Fruit fly (Drosophila melanogaster) whole organism, embryonic: Measurements from ENCODE around the gene Gli.

Source experiments
- Atf3 ChIP-seq: fragments of 200-800 bp; sonication (Bioruptor generic); optimal IDR thresholded peaks from 3 replicates; lab custom pipeline; 2016; ENCODE audit warnings: missing biosample characterization, missing genetic modification characterization
- CG11093 ChIP-seq: fragments of 200-800 bp; sonication (Bioruptor generic); IDR thresholded peaks from 3 replicates; pipeline ENCODE4 v1.3.6; 2022; ENCODE audit warnings: missing biosample characterization, missing genetic modification characterization
- CG14441 ChIP-seq: fragments of 200-800 bp; sonication (Bioruptor generic); IDR thresholded peaks from 2 replicates; pipeline ENCODE4 v1.3.6; 2022; ENCODE audit warnings: missing biosample characterization, missing genetic modification characterization
- CG1529 ChIP-seq: fragments of 200-800 bp; sonication (Bioruptor generic); optimal IDR thresholded peaks from 3 replicates; lab custom pipeline; 2018; ENCODE audit warnings: missing biosample characterization, missing genetic modification characterization
- CG15479 ChIP-seq: fragments of 200-800 bp; sonication (Bioruptor generic); optimal IDR thresholded peaks from 3 replicates; lab custom pipeline; 2019; ENCODE audit warnings: missing biosample characterization, mild to moderate bottlenecking, missing genetic modification characterization, moderate library complexity
- CG16779 ChIP-seq: fragments of 200-800 bp; sonication (Bioruptor generic); IDR thresholded peaks from 2 replicates; pipeline ENCODE4 v1.3.6; 2022; ENCODE audit warnings: missing biosample characterization, missing genetic modification characterization
- CG17912 ChIP-seq: fragments of 200-800 bp; sonication (Bioruptor generic); optimal IDR thresholded peaks from 2 replicates; lab custom pipeline; 2018; ENCODE audit warnings: missing biosample characterization, mild to moderate bottlenecking, missing genetic modification characterization
- CG2678 ChIP-seq: fragments of 200-800 bp; sonication (Bioruptor generic); optimal IDR thresholded peaks from 3 replicates; lab custom pipeline; 2019; ENCODE audit warnings: missing biosample characterization, mild to moderate bottlenecking, missing genetic modification characterization, moderate library complexity
- CG3065 ChIP-seq: fragments of 200-800 bp; sonication (Bioruptor generic); optimal IDR thresholded peaks from 2 replicates; lab custom pipeline; 2016; ENCODE audit warnings: missing biosample characterization, missing genetic modification characterization
- CG31224 ChIP-seq: fragments of 200-800 bp; sonication (Bioruptor generic); IDR thresholded peaks from 2 replicates; pipeline ENCODE4 v1.3.6; 2022; ENCODE audit warnings: missing biosample characterization, missing genetic modification characterization
- CG31441 ChIP-seq: fragments of 200-800 bp; sonication (Bioruptor generic); IDR thresholded peaks from 2 replicates; pipeline ENCODE4 v1.3.6; 2022; ENCODE audit warnings: missing biosample characterization, missing genetic modification characterization
- CG32767 ChIP-seq: fragments of 200-800 bp; sonication (Bioruptor generic); IDR thresholded peaks from 2 replicates; pipeline ENCODE4 v1.3.6; 2022; ENCODE audit warnings: missing biosample characterization, missing genetic modification characterization
- CG3995 ChIP-seq: fragments of 200-800 bp; sonication (Bioruptor generic); optimal IDR thresholded peaks from 3 replicates; lab custom pipeline; 2016; ENCODE audit warnings: missing biosample characterization, missing genetic modification characterization
- CG4424 ChIP-seq: fragments of 200-800 bp; sonication (Bioruptor generic); optimal IDR thresholded peaks from 3 replicates; lab custom pipeline; 2016; ENCODE audit warnings: missing biosample characterization, missing genetic modification characterization
- CG4730 ChIP-seq: fragments of 200-800 bp; sonication (Bioruptor generic); IDR thresholded peaks from 2 replicates; pipeline ENCODE4 v1.3.6; 2022; ENCODE audit warnings: missing biosample characterization, missing genetic modification characterization
- CG4820 ChIP-seq: fragments of 200-800 bp; sonication (Bioruptor generic); optimal IDR thresholded peaks from 3 replicates; lab custom pipeline; 2016; ENCODE audit warnings: missing biosample characterization, missing genetic modification characterization
- CG6272 ChIP-seq: fragments of 200-800 bp; sonication (Bioruptor generic); IDR thresholded peaks from 2 replicates; pipeline ENCODE4 v1.3.6; 2022; ENCODE audit warnings: missing biosample characterization, missing genetic modification characterization
- CG7839 ChIP-seq: fragments of 200-800 bp; sonication (Bioruptor generic); optimal IDR thresholded peaks from 3 replicates; lab custom pipeline; 2018; ENCODE audit warnings: missing biosample characterization, mild to moderate bottlenecking, missing genetic modification characterization, moderate library complexity
- CG7928 ChIP-seq: fragments of 200-800 bp; sonication (Bioruptor generic); optimal IDR thresholded peaks from 2 replicates; lab custom pipeline; 2017; ENCODE audit warnings: missing biosample characterization, mild to moderate bottlenecking, missing genetic modification characterization
- CG8290 ChIP-seq, 3 experiments: fragments of 200-800 bp; sonication (Bioruptor generic); optimal IDR thresholded peaks; 2 replicates each; lab custom pipeline; 2016 to 2019; ENCODE audit warnings: missing biosample characterization in 3 of 3, missing genetic modification characterization in 3 of 3, mild to moderate bottlenecking in 2 of 3, moderate library complexity in 1 of 3
- CG9932 ChIP-seq: fragments of 200-800 bp; sonication (Bioruptor generic); IDR thresholded peaks from 2 replicates; pipeline ENCODE4 v1.3.6; 2022; ENCODE audit warnings: missing biosample characterization, missing genetic modification characterization
- Chrac-16 ChIP-seq: fragments of 200-800 bp; sonication (Bioruptor generic); optimal IDR thresholded peaks from 3 replicates; lab custom pipeline; 2016; ENCODE audit warnings: missing biosample characterization, missing genetic modification characterization
- Dek ChIP-seq: fragments of 200-800 bp; sonication (Bioruptor generic); optimal IDR thresholded peaks from 3 replicates; lab custom pipeline; 2019; ENCODE audit warnings: missing biosample characterization, mild to moderate bottlenecking, missing genetic modification characterization, moderate library complexity
- Dll ChIP-seq: fragments of 200-800 bp; sonication (Bioruptor generic); IDR thresholded peaks from 4 replicates; pipeline ENCODE4 v1.3.6; 2022; ENCODE audit warnings: missing biosample characterization, missing genetic modification characterization; ENCODE audit not compliant: partially characterized antibody
- HHEX ChIP-seq: fragments of 200-800 bp; sonication (Bioruptor generic); optimal IDR thresholded peaks from 3 replicates; lab custom pipeline; 2017; ENCODE audit warnings: missing biosample characterization, mild to moderate bottlenecking, missing genetic modification characterization, missing genetic modification reagents
- Lhr ChIP-seq: fragments of 200-800 bp; sonication (Bioruptor generic); optimal IDR thresholded peaks from 3 replicates; lab custom pipeline; 2017; ENCODE audit warnings: mild to moderate bottlenecking, missing biosample characterization, missing genetic modification reagents, missing genetic modification characterization
- Mes4 ChIP-seq: fragments of 200-800 bp; sonication (Bioruptor generic); optimal IDR thresholded peaks from 2 replicates; lab custom pipeline; 2016; ENCODE audit warnings: missing biosample characterization, missing genetic modification characterization
- NC2α ChIP-seq: fragments of 200-800 bp; sonication (Bioruptor generic); optimal IDR thresholded peaks from 2 replicates; lab custom pipeline; 2016; ENCODE audit warnings: missing biosample characterization, missing genetic modification characterization
- Nf-YB ChIP-seq: fragments of 200-800 bp; sonication (Bioruptor generic); optimal IDR thresholded peaks from 3 replicates; lab custom pipeline; 2019; ENCODE audit warnings: missing biosample characterization, mild to moderate bottlenecking, missing genetic modification characterization, moderate library complexity
- PHDP ChIP-seq: fragments of 200-800 bp; sonication (Bioruptor generic); optimal IDR thresholded peaks from 3 replicates; lab custom pipeline; 2018; ENCODE audit warnings: missing biosample characterization, mild to moderate bottlenecking, missing genetic modification characterization, moderate library complexity
- Poxn ChIP-seq: fragments of 200-800 bp; sonication (Bioruptor generic); IDR thresholded peaks from 2 replicates; pipeline ENCODE4 v1.3.6; 2022; ENCODE audit warnings: missing biosample characterization, missing genetic modification characterization
- Sry-β ChIP-seq: fragments of 200-800 bp; sonication (Bioruptor generic); optimal IDR thresholded peaks from 2 replicates; lab custom pipeline; 2018; ENCODE audit warnings: missing biosample characterization, mild to moderate bottlenecking, missing genetic modification characterization, moderate library complexity
- Xbp1 ChIP-seq: fragments of 200-800 bp; sonication (Bioruptor generic); optimal IDR thresholded peaks from 3 replicates; lab custom pipeline; 2016; ENCODE audit warnings: missing biosample characterization, mild to moderate bottlenecking, missing genetic modification characterization
- ap ChIP-seq: fragments of 200-800 bp; sonication (Bioruptor generic); IDR thresholded peaks from 2 replicates; pipeline ENCODE4 v1.3.6; 2022; ENCODE audit warnings: missing biosample characterization, missing genetic modification characterization
- az2 ChIP-seq: fragments of 200-800 bp; sonication (Bioruptor generic); optimal IDR thresholded peaks from 3 replicates; lab custom pipeline; 2016; ENCODE audit warnings: missing biosample characterization, missing genetic modification characterization
- bigmax ChIP-seq: fragments of 200-800 bp; sonication (Bioruptor generic); optimal IDR thresholded peaks from 2 replicates; lab custom pipeline; 2018; ENCODE audit warnings: missing biosample characterization, mild to moderate bottlenecking, missing genetic modification characterization
- btn ChIP-seq: fragments of 200-800 bp; sonication (Bioruptor generic); optimal IDR thresholded peaks from 2 replicates; lab custom pipeline; 2016; ENCODE audit warnings: missing biosample characterization, missing genetic modification characterization
- croc ChIP-seq: fragments of 200-800 bp; sonication (Bioruptor generic); conservative IDR thresholded peaks from 3 replicates; pipeline ENCODE4 v1.3.6; 2022; ENCODE audit warnings: missing biosample characterization, missing genetic modification characterization
- exex ChIP-seq: fragments of 200-800 bp; sonication (Bioruptor generic); optimal IDR thresholded peaks from 4 replicates; lab custom pipeline; 2018; ENCODE audit warnings: missing biosample characterization, mild to moderate bottlenecking, missing genetic modification characterization, moderate library complexity
- grn ChIP-seq: fragments of 200-800 bp; sonication (Bioruptor generic); optimal IDR thresholded peaks from 3 replicates; lab custom pipeline; 2017; ENCODE audit warnings: missing biosample characterization, missing genetic modification characterization
- luna ChIP-seq: fragments of 200-800 bp; sonication (Bioruptor generic); optimal IDR thresholded peaks from 2 replicates; lab custom pipeline; 2016; ENCODE audit warnings: missing biosample characterization, missing genetic modification characterization
- mam ChIP-seq: fragments of 200-800 bp; sonication (Bioruptor generic); optimal IDR thresholded peaks from 3 replicates; lab custom pipeline; 2016; ENCODE audit warnings: missing biosample characterization, missing genetic modification characterization
- pho ChIP-seq: fragments of 200-800 bp; sonication (Bioruptor generic); optimal IDR thresholded peaks from 2 replicates; lab custom pipeline; 2016; ENCODE audit warnings: missing biosample characterization, missing genetic modification characterization
- phol ChIP-seq: fragments of 200-800 bp; sonication (Bioruptor generic); optimal IDR thresholded peaks from 3 replicates; lab custom pipeline; 2018; ENCODE audit warnings: missing biosample characterization, mild to moderate bottlenecking, missing genetic modification characterization, moderate library complexity
- psq ChIP-seq: fragments of 200-800 bp; sonication (Bioruptor generic); optimal IDR thresholded peaks from 2 replicates; lab custom pipeline; 2017; ENCODE audit warnings: missing biosample characterization, missing genetic modification characterization
- slp2 ChIP-seq: fragments of 200-800 bp; sonication (Bioruptor generic); optimal IDR thresholded peaks from 2 replicates; lab custom pipeline; 2016; ENCODE audit warnings: missing biosample characterization, missing genetic modification characterization
- tin ChIP-seq: fragments of 200-800 bp; sonication (Bioruptor generic); optimal IDR thresholded peaks from 3 replicates; lab custom pipeline; 2016; ENCODE audit warnings: missing biosample characterization, missing genetic modification characterization
- trh ChIP-seq: fragments of 200-800 bp; sonication (Bioruptor generic); optimal IDR thresholded peaks from 2 replicates; lab custom pipeline; 2016; ENCODE audit warnings: missing biosample characterization, missing genetic modification characterization
- unpg ChIP-seq: fragments of 200-800 bp; sonication (Bioruptor generic); optimal IDR thresholded peaks from 3 replicates; lab custom pipeline; 2018; ENCODE audit warnings: missing biosample characterization, mild to moderate bottlenecking, missing genetic modification characterization, moderate library complexity

Gene Gli

DNA sequence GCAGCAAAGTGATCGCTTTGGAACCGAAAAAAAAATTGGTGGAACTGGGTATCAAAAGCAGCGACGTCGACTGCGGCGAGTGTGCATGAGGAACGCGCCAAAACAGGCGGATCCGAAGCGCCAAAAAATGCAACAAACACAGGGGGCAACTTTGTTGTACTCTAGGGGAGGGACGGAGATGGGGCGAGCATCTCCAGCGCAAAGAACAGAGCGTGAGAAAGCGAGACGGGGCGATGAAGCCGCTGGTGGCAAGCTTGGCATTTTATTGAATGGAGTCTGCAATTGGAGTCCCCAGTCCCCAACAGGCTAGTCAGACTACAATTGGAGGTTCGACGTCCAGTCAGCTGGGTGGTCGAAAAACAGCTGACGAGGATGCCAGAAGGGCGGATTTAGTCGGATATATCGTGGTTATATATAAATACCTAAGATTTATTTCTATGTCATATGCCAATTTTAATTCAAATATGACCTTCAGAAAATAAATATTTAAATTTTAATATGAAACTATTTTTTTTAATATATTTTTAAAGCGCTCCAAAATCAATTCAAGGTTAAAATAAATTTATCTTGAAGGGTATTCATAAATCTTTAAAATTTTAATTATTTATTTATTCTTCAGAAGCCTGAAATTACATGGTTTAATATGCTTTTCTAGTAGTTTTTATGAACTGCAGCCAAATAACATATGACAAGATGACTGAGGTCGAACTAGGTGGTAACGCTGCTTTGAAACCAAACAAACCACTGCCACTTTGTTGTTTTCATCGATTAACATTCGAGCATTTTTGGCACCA is 15.8 kb downstream of the Gli start (continued):
- TF ChIP-seq CG1529 (peak; percentile 84), CG9932 (peak; percentile 71), CG6272 (GFP tag; lab: Robert Waterston, UW) (0 out of 2 replicates have a peak, but pooled peaks have one; percentile 50), NC2α (no peak), bigmax (GFP tag; lab: Kevin White, UChicago) (no peak), ap (GFP tag; lab: Robert Waterston, UW) (peak; percentile 68), Lhr (GFP tag; lab: Kevin White, UChicago) (peak; percentile 55), mam (GFP tag; lab: Kevin White, UChicago) (peak; percentile 17), CG31224 (GFP tag; lab: Robert Waterston, UW) (peak; percentile 54), az2 (peak; percentile 90), CG4424 (peak; percentile 93), luna (GFP tag; lab: Kevin White, UChicago) (no peak), CG7839 (peak; percentile 95), Dek (tag; lab: Kevin White, UChicago) (peak; percentile 87), phol (tag; lab: Kevin White, UChicago) (peak; percentile 96), CG4730 (GFP tag; lab: Robert Waterston, UW) (peak; percentile 70), CG3995 (GFP tag; lab: Kevin White, UChicago) (no peak), unpg (GFP tag; lab: Kevin White, UChicago) (peak; percentile 89), CG4820 (GFP tag; lab: Kevin White, UChicago) (peak; percentile 89), CG3065 (GFP tag; lab: Kevin White, UChicago) (peak; percentile 82), CG2678 (tag; lab: Kevin White, UChicago) (peak; percentile 97), CG17912 (GFP tag; lab: Kevin White, UChicago) (no peak), Sry-β (GFP tag; lab: Kevin White, UChicago) (peak; percentile 25), psq (GFP tag; lab: Kevin White, UChicago) (peak; percentile 40), pho (peak; percentile 1), CG31441 (GFP tag; lab: Robert Waterston, UW) (peak; percentile 98), CG14441 (GFP tag; lab: Robert Waterston, UW) (peak; percentile 72; the same call in 1 of the 2 replicates), HHEX (GFP tag; lab: Kevin White, UChicago) (peak; percentile 91), CG32767 (GFP tag; lab: Robert Waterston, UW) (peak; percentile 79), grn (GFP tag; lab: Kevin White, UChicago) (no peak), exex (tag; lab: Kevin White, UChicago) (peak; percentile 69), CG8290 (GFP tag; optimal IDR thresholded peaks at IDR 0.05; lab: Kevin White, UChicago) (peak; percentile 73), CG8290 (tag; optimal IDR thresholded peaks at IDR 0.05; lab: Kevin White, UChicago) (peak in 1 of 2 experiments; percentile 34), croc (peak; percentile 80), Xbp1 (GFP tag; lab: Kevin White, UChicago) (peak; percentile 87), Chrac-16 (peak; percentile 78), Poxn (GFP tag; lab: Robert Waterston, UW) (no peak), Dll (GFP tag; lab: Robert Waterston, UW) (no peak), Atf3 (GFP tag; lab: Kevin White, UChicago) (no peak), btn (GFP tag; lab: Kevin White, UChicago) (peak; percentile 11), Nf-YB (GFP tag; lab: Kevin White, UChicago) (peak; percentile 83), CG15479 (GFP tag; lab: Kevin White, UChicago) (no peak), trh (peak; percentile 72), CG11093 (GFP tag; lab: Robert Waterston, UW) (peak; percentile 65; the same call in 1 of the 3 replicates), PHDP (tag; lab: Kevin White, UChicago) (peak; percentile 91), slp2 (GFP tag; lab: Kevin White, UChicago) (peak; percentile 5), CG7928 (GFP tag; lab: Kevin White, UChicago) (peak; percentile 55), CG16779 (GFP tag; lab: Robert Waterston, UW) (no peak), Mes4 (GFP tag; lab: Kevin White, UChicago) (peak; percentile 18), tin (GFP tag; lab: Kevin White, UChicago) (peak; percentile 88)
